In the genomic region with DNA sequence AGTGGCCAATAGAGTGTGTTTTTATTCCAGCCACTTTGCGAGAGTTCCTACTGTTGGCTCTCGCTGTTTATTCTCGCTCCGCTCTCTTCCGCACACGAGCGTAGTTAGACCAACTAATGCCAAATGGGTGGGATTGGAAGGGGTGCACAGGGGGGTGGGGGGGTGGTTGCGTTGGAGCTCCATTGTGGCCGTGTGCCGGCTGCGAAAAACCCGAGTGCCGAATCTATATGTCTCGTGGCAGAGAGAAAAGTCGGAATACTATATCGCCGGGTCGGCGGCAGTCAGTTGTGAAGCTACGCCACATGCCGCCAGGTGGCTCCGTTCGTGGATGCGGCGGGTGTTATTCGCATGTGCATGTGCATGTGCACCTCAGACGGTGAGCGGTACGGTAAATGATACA, we compare ENCODE assay signal across 4 fruit fly cellular contexts.
TF ChIP-seq lines count a peak whose summit lies in the region.

No protein-coding gene starts in this region.

- TF ChIP-seq CTCF in whole organism, embryonic (GFP tag; optimal IDR thresholded peaks at IDR 0.05; lab: Kevin White, UChicago), result peak; percentile 40

TF ChIP-seq in whole organism, adult, 20 proteins besides CTCF, POLR2A, EP300 and RAD21:
- TF ChIP-seq Hr96 (GFP tag; optimal IDR thresholded peaks at IDR 0.05; lab: Kevin White, UChicago) (no peak), CG1620 (GFP tag; optimal IDR thresholded peaks at IDR 0.05; lab: Kevin White, UChicago) (no peak), Mnt (GFP tag; optimal IDR thresholded peaks at IDR 0.05; lab: Kevin White, UChicago) (peak; percentile 6), CG33017 (tag; optimal IDR thresholded peaks at IDR 0.05; lab: Kevin White, UChicago) (no peak), CG12768 (GFP tag; optimal IDR thresholded peaks at IDR 0.05; lab: Kevin White, UChicago) (no peak), ovo (GFP tag; optimal IDR thresholded peaks at IDR 0.05; lab: Kevin White, UChicago) (no peak), bab1 (GFP tag; optimal IDR thresholded peaks at IDR 0.05; lab: Kevin White, UChicago) (no peak)

TF ChIP-seq in whole organism, embryonic, 481 proteins besides CTCF, POLR2A, EP300 and RAD21 (continues in another document):
- TF ChIP-seq CrebB (tag; optimal IDR thresholded peaks at IDR 0.05; lab: Kevin White, UChicago) (no peak), mld (GFP tag; IDR thresholded peaks at IDR 0.05; lab: Robert Waterston, UW; ENCODE audit: partially characterized antibody) (no peak), crol (GFP tag; IDR thresholded peaks at IDR 0.05; lab: Robert Waterston, UW) (peak; percentile 82), CG34422 (GFP tag; IDR thresholded peaks at IDR 0.05; lab: Robert Waterston, UW) (peak; percentile 28; the same call in 1 of the 3 replicates), phol (tag; optimal IDR thresholded peaks at IDR 0.05; lab: Kevin White, UChicago) (no peak), CG10654 (GFP tag; optimal IDR thresholded peaks at IDR 0.05; lab: Kevin White, UChicago) (no peak), NC2β (GFP tag; optimal IDR thresholded peaks at IDR 0.05; lab: Kevin White, UChicago) (no peak), Drgx (GFP tag; IDR thresholded peaks at IDR 0.05; lab: Robert Waterston, UW) (0 out of 2 replicates have a peak, but pooled peaks have one; percentile 11), CG11560 (tag; IDR thresholded peaks at IDR 0.05; lab: Robert Waterston, UW) (no peak), Ravus (GFP tag; IDR thresholded peaks at IDR 0.05; lab: Robert Waterston, UW) (no peak), Ets97D (GFP tag; optimal IDR thresholded peaks at IDR 0.05; lab: Kevin White, UChicago) (no peak), CG9817 (tag; optimal IDR thresholded peaks at IDR 0.05; lab: Kevin White, UChicago) (no peak), Xrp1 (GFP tag; IDR thresholded peaks at IDR 0.05; lab: Robert Waterston, UW) (no peak), CG1024 (GFP tag; IDR thresholded peaks at IDR 0.05; lab: Robert Waterston, UW) (no peak), Opbp (GFP tag; IDR thresholded peaks at IDR 0.05; lab: Robert Waterston, UW; ENCODE audit: partially characterized antibody) (0 out of 3 replicates have a peak, but pooled peaks have one; percentile 31), Abd-B (GFP tag; optimal IDR thresholded peaks at IDR 0.05; lab: Kevin White, UChicago) (no peak), rib (GFP tag; IDR thresholded peaks at IDR 0.05; lab: Robert Waterston, UW) (no peak), CG11456 (GFP tag; IDR thresholded peaks at IDR 0.05; lab: Robert Waterston, UW) (0 out of 3 replicates have a peak, but pooled peaks have one; percentile 47), CG32767 (GFP tag; IDR thresholded peaks at IDR 0.05; lab: Robert Waterston, UW) (0 out of 2 replicates have a peak, but pooled peaks have one; percentile 12), bigmax (GFP tag; optimal IDR thresholded peaks at IDR 0.05; lab: Kevin White, UChicago) (no peak), CG31365 (tag; optimal IDR thresholded peaks at IDR 0.05; lab: Kevin White, UChicago) (no peak), Atf-2 (GFP tag; optimal IDR thresholded peaks at IDR 0.05; lab: Kevin White, UChicago) (no peak), Ets65A (GFP tag; lab: Kevin White, UChicago) (no peak), CG17802 (tag; optimal IDR thresholded peaks at IDR 0.05; lab: Kevin White, UChicago) (no peak), CG13894 (tag; optimal IDR thresholded peaks at IDR 0.05; lab: Kevin White, UChicago) (peak; percentile 84), CHES-1-like (GFP tag; optimal IDR thresholded peaks at IDR 0.05; lab: Kevin White, UChicago) (no peak)

TF ChIP-seq in whole organism, prepupa, 60 proteins besides CTCF, POLR2A, EP300 and RAD21:
- TF ChIP-seq CG6163 (GFP tag; IDR thresholded peaks at IDR 0.05; lab: Robert Waterston, UW) (0 out of 3 replicates have a peak, but pooled peaks have one; percentile 27), eg (GFP tag; IDR thresholded peaks at IDR 0.05; lab: Robert Waterston, UW) (0 out of 3 replicates have a peak, but pooled peaks have one; percentile 28), CG34406 (GFP tag; optimal IDR thresholded peaks at IDR 0.05; lab: Kevin White, UChicago) (no peak), CG7368 (GFP tag; optimal IDR thresholded peaks at IDR 0.05; lab: Kevin White, UChicago) (peak; percentile 50)

TF ChIP-seq in whole organism, pupa, 21 proteins besides CTCF, POLR2A, EP300 and RAD21:
- no peak for TF ChIP-seq CG9948 (tag; optimal IDR thresholded peaks at IDR 0.05; lab: Kevin White, UChicago)
- TF ChIP-seq Snoo (tag; optimal IDR thresholded peaks at IDR 0.05; lab: Kevin White, UChicago), result no peak
- no peak for TF ChIP-seq CG13204 (GFP tag; optimal IDR thresholded peaks at IDR 0.05; lab: Kevin White, UChicago)
- TF ChIP-seq D1 (tag; optimal IDR thresholded peaks at IDR 0.05; lab: Kevin White, UChicago), result no peak
- peak; percentile 44; the same call in 1 of the 3 replicates for TF ChIP-seq CG4496 (GFP tag; IDR thresholded peaks at IDR 0.05; lab: Robert Waterston, UW)
- no peak for TF ChIP-seq CG15710 (tag; optimal IDR thresholded peaks at IDR 0.05; lab: Kevin White, UChicago)
- TF ChIP-seq CG12605 (GFP tag; IDR thresholded peaks at IDR 0.05; lab: Robert Waterston, UW), result no peak
- TF ChIP-seq Pif1B (GFP tag; optimal IDR thresholded peaks at IDR 0.05; lab: Kevin White, UChicago), result no peak
- no peak for TF ChIP-seq CG10348 (GFP tag; IDR thresholded peaks at IDR 0.05; lab: Robert Waterston, UW)
- TF ChIP-seq CG8159 (tag; optimal IDR thresholded peaks at IDR 0.05; lab: Kevin White, UChicago), result no peak
- TF ChIP-seq CG17806 (tag; optimal IDR thresholded peaks at IDR 0.05; lab: Kevin White, UChicago), result no peak
- no peak for TF ChIP-seq Pif1A (GFP tag; optimal IDR thresholded peaks at IDR 0.05; lab: Kevin White, UChicago)
- peak; percentile 28; the same call in 1 of the 2 replicates for TF ChIP-seq CG32121 (GFP tag; IDR thresholded peaks at IDR 0.05; lab: Robert Waterston, UW)
- TF ChIP-seq gl (tag; optimal IDR thresholded peaks at IDR 0.05; lab: Kevin White, UChicago), result no peak
- TF ChIP-seq fd96Ca (GFP tag; IDR thresholded peaks at IDR 0.05; lab: Robert Waterston, UW), result 0 out of 3 replicates have a peak, but pooled peaks have one; percentile 16
- no peak for TF ChIP-seq EcR (GFP tag; optimal IDR thresholded peaks at IDR 0.05; lab: Kevin White, UChicago)
- TF ChIP-seq CG8301 (tag; optimal IDR thresholded peaks at IDR 0.05; lab: Kevin White, UChicago), result no peak
- TF ChIP-seq CG14655 (GFP tag; optimal IDR thresholded peaks at IDR 0.05; lab: Kevin White, UChicago), result no peak
- no peak for TF ChIP-seq CG34367 (tag; optimal IDR thresholded peaks at IDR 0.05; lab: Kevin White, UChicago)
- TF ChIP-seq rn (GFP tag; IDR thresholded peaks at IDR 0.05; lab: Robert Waterston, UW), result no peak
- 0 out of 2 replicates have a peak, but pooled peaks have one; percentile 8 for TF ChIP-seq Ets98B (GFP tag; IDR thresholded peaks at IDR 0.05; lab: Robert Waterston, UW)
